Fruit fly (Drosophila melanogaster) whole organism, wandering third instar larva: ENCODE results near the gene CG34001.

ENCODE experiments used
- CG9705 ChIP-seq: fragments of 200-800 bp; sonication (Bioruptor generic); optimal IDR thresholded peaks from 2 replicates; lab custom pipeline; 2018; ENCODE audit warnings: missing biosample characterization, mild to moderate bottlenecking, missing genetic modification characterization
- Dif ChIP-seq: fragments of 200-275, 200-300 bp; sonication (Bioruptor generic); optimal IDR thresholded peaks from 2 replicates; lab custom pipeline; 2018; ENCODE audit warnings: missing biosample characterization, missing genetic modification characterization; ENCODE audit not compliant: partially characterized antibody
- HLH106 ChIP-seq: fragments of 200-800 bp; optimal IDR thresholded peaks from 3 replicates; lab custom pipeline; 2019; ENCODE audit warnings: missing biosample characterization, mild to moderate bottlenecking, missing genetic modification characterization, moderate library complexity
- Hnf4 ChIP-seq: fragments of 200-800 bp; sonication (Bioruptor generic); optimal IDR thresholded peaks from 2 replicates; lab custom pipeline; 2016; ENCODE audit warnings: missing biosample characterization, mild to moderate bottlenecking, missing genetic modification characterization
- Jra ChIP-seq: sonication (Bioruptor generic); optimal IDR thresholded peaks from 2 replicates; lab custom pipeline; 2016; ENCODE audit warnings: missing biosample characterization, missing genetic modification characterization
- Myc ChIP-seq: fragments of >200 bp; optimal IDR thresholded peaks from 2 replicates; lab custom pipeline; 2017
- br ChIP-seq: fragments of 200-800 bp; sonication (Bioruptor generic); optimal IDR thresholded peaks from 2 replicates; lab custom pipeline; 2016; ENCODE audit warnings: missing biosample characterization, missing genetic modification characterization
- dsf ChIP-seq: sonication (Bioruptor generic); optimal IDR thresholded peaks from 2 replicates; lab custom pipeline; 2016; ENCODE audit warnings: missing biosample characterization, missing genetic modification characterization, borderline replicate concordance
- ey ChIP-seq: fragments of 200-800 bp; sonication (Bioruptor generic); optimal IDR thresholded peaks from 2 replicates; lab custom pipeline; 2016; ENCODE audit warnings: missing biosample characterization, missing genetic modification characterization
- foxo ChIP-seq, 2 experiments: fragments of 200-800 bp; sonication (Bioruptor generic); optimal IDR thresholded peaks; 2 replicates in 1 of 2; 3 replicates in 1 of 2; lab custom pipeline; 2016 to 2017; ENCODE audit warnings: missing biosample characterization in 2 of 2, missing genetic modification characterization in 2 of 2
- fru ChIP-seq: fragments of 200-800 bp; sonication (Bioruptor generic); optimal IDR thresholded peaks from 3 replicates; lab custom pipeline; 2016; ENCODE audit warnings: missing biosample characterization, mild to moderate bottlenecking, missing genetic modification characterization
- h ChIP-seq: fragments of 200-800 bp; sonication (Bioruptor generic); optimal IDR thresholded peaks from 3 replicates; lab custom pipeline; 2016; ENCODE audit warnings: missing biosample characterization, mild to moderate bottlenecking, missing genetic modification characterization
- psq ChIP-seq: fragments of 200-800 bp; sonication (Bioruptor generic); optimal IDR thresholded peaks from 3 replicates; lab custom pipeline; 2017; ENCODE audit warnings: missing biosample characterization, mild to moderate bottlenecking, missing genetic modification characterization, moderate library complexity
- rgr ChIP-seq: fragments of 200-800 bp; sonication (Bioruptor generic); optimal IDR thresholded peaks from 3 replicates; lab custom pipeline; 2016; ENCODE audit warnings: missing biosample characterization, mild to moderate bottlenecking, missing genetic modification characterization
- sage ChIP-seq: fragments of 200-800 bp; sonication (Bioruptor generic); optimal IDR thresholded peaks from 2 replicates; lab custom pipeline; 2016; ENCODE audit warnings: missing biosample characterization, mild to moderate bottlenecking, missing genetic modification characterization
- sv ChIP-seq: fragments of 200-800 bp; sonication (Bioruptor generic); optimal IDR thresholded peaks from 3 replicates; lab custom pipeline; 2016; ENCODE audit warnings: missing biosample characterization, missing genetic modification characterization
- woc ChIP-seq: sonication (Bioruptor generic); optimal IDR thresholded peaks from 2 replicates; lab custom pipeline; 2016; ENCODE audit warnings: missing biosample characterization, mild to moderate bottlenecking, missing genetic modification characterization

Gene CG34001

DNA sequence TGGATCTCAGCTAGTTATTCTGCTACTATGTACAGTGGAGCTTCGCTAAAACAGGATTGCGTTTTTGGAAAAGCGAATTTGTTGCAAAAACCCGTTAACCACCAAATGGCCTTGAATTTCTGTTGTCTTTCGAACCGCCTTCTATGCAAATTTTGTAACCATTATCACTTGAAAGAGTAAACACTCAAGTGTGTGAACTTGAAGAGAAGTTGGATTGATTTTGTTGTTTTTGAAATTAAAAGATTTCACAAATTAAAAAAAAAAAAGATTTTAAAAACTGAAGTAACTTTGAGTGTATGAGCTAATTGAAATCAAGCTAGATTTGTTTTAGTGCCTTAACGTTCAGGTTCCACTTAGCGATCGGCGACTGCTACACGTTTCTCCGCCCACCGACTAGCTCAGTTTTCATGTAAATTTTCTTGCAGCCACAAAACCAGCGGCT, 53.0 kb downstream of the CG34001 start:
- TF ChIP-seq fru (GFP tag; lab: Kevin White, UChicago) = peak; percentile 21
- peak in 1 of 2 experiments; percentile 51 for TF ChIP-seq foxo (GFP tag; optimal IDR thresholded peaks at IDR 0.05; lab: Kevin White, UChicago)
- TF ChIP-seq Jra (GFP tag; lab: Kevin White, UChicago) = no peak
- TF ChIP-seq CG9705 (GFP tag; lab: Kevin White, UChicago) = peak; percentile 17
- peak; percentile 14 for TF ChIP-seq rgr (GFP tag; lab: Kevin White, UChicago)
- TF ChIP-seq h (GFP tag; lab: Kevin White, UChicago) = peak; percentile 36
- TF ChIP-seq HLH106 (tag; lab: Kevin White, UChicago) = peak; percentile 59
- TF ChIP-seq ey (GFP tag; lab: Kevin White, UChicago) = peak; percentile 31
- no peak for TF ChIP-seq dsf (GFP tag; lab: Kevin White, UChicago)
- no peak for TF ChIP-seq psq (GFP tag; lab: Kevin White, UChicago)
- TF ChIP-seq Dif (GFP tag; lab: Kevin White, UChicago) = no peak
- no peak for TF ChIP-seq sage
- TF ChIP-seq Hnf4 = peak; percentile 3
- peak; percentile 45 for TF ChIP-seq br
- no peak for TF ChIP-seq sv (GFP tag; lab: Kevin White, UChicago)
- TF ChIP-seq woc (GFP tag; lab: Kevin White, UChicago) = peak; percentile 13
- no peak for TF ChIP-seq Myc (lab: Kevin White, UChicago)
